Worm (Caenorhabditis elegans) whole organism, midembryonic: ENCODE measurements around the gene C08F11.10.

ENCODE experiments used
- T22C8.4 ChIP-seq: fragments of 200-800 bp; sonication (Bioruptor generic); IDR thresholded peaks from 2 replicates; pipeline ENCODE4 v1.3.6; 2022; ENCODE audit warnings: missing genetic modification characterization, missing compliant biosample characterization
- cog-1 ChIP-seq: sonication (generic microtip); optimal IDR thresholded peaks from 2 replicates; lab custom pipeline; 2016; ENCODE audit warnings: missing genetic modification characterization, missing compliant biosample characterization
- flt-1 ChIP-seq: fragments of 200-800 bp; sonication (Bioruptor generic); IDR thresholded peaks from 2 replicates; pipeline ENCODE4 v1.3.6; 2022; ENCODE audit warnings: missing genetic modification characterization, missing compliant biosample characterization
- klf-2 ChIP-seq: fragments of 200-800 bp; sonication (Bioruptor generic); conservative IDR thresholded peaks from 2 replicates; pipeline ENCODE4 v1.3.6; 2022; ENCODE audit warnings: missing genetic modification reagents, missing genetic modification characterization, missing compliant biosample characterization
- med-1 ChIP-seq: sonication (generic microtip); optimal IDR thresholded peaks from 2 replicates; lab custom pipeline; 2017; ENCODE audit warnings: missing genetic modification characterization, mild to moderate bottlenecking, missing compliant biosample characterization, antibody characterized with exemption, missing genetic modification reagents; ENCODE audit not compliant: insufficient read depth
- ref-1 ChIP-seq: fragments of 200-800 bp; sonication (Bioruptor generic); conservative IDR thresholded peaks from 2 replicates; pipeline ENCODE4 v1.3.6; 2022; ENCODE audit warnings: missing genetic modification reagents, missing genetic modification characterization, missing compliant biosample characterization
- tab-1 ChIP-seq: fragments of 200-800 bp; sonication (Bioruptor generic); IDR thresholded peaks from 2 replicates; pipeline ENCODE4 v1.3.6; 2022; ENCODE audit warnings: missing genetic modification characterization, missing compliant biosample characterization
- ztf-23 ChIP-seq: fragments of 200-800 bp; sonication (Bioruptor generic); IDR thresholded peaks from 2 replicates; pipeline ENCODE4 v1.3.6; 2022; ENCODE audit warnings: missing genetic modification reagents, missing genetic modification characterization, missing compliant biosample characterization
- ztf-29 ChIP-seq: fragments of 200-800 bp; sonication (Bioruptor generic); IDR thresholded peaks from 2 replicates; pipeline ENCODE4 v1.3.6; 2022; ENCODE audit warnings: missing genetic modification reagents, missing genetic modification characterization, missing compliant biosample characterization

Gene C08F11.10

ce11 chrIV:13649126-13649525, at the start of gene C08F11.10:
C08F11.10 (minus strand) TSS chrIV:13649226.
- TF ChIP-seq cog-1 (no peak), ref-1 (GFP tag; lab: Robert Waterston, UW) (no peak), med-1 (no peak), tab-1 (no peak), ztf-23 (no peak), flt-1 (GFP tag; lab: Robert Waterston, UW) (no peak), T22C8.4 (no peak), ztf-29 (GFP tag; lab: Robert Waterston, UW) (no peak), klf-2 (no peak)

DNA sequence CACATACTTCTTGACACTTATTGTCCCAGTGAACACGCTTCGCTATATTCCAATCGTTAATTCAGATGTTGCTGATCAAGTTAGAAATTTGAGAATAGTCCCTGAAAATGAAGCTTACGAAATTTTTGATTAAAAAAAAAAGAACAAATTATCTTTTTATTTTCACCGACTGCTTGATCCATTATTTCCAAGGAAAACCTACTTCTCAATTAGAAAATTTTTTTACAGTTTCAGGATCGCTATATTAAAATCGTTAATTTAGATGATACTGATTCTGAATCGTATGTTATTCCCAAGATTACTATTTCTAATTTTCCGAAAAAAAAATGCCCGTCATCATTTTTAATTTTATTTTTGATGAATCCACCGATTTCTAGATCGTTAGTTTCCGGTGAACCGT, 49.6 kb upstream of the C08F11.10 start, which contains the start of gene T23G4.127:
Gene T23G4.127, minus strand, starts transcription at position 101 of the 400 bp plus-strand sequence.
- TF ChIP-seq flt-1 (GFP tag; lab: Robert Waterston, UW) (no peak), ztf-29 (GFP tag; lab: Robert Waterston, UW) (no peak), tab-1 (no peak), ref-1 (GFP tag; lab: Robert Waterston, UW) (no peak), med-1 (no peak), ztf-23 (no peak)

DNA sequence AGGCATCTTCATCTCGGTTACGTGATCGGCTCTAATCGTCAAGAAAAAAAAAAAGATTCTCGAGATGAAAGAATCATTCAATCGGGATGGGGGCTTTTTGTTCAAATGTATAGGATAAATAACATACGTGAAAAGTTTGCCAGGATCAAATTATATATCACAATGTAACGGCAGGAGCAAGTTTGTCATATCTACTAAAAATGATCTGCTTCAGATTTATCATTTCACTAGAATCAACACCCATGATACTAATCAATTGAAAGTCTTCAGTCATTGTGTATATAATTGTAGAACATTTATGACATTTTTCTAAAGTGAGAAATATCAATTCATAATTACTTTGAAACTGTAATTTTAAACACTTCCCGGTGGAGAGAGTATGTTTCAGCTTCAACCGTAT, 47.9 kb upstream of the C08F11.10 start:
- TF ChIP-seq ztf-29 (GFP tag; lab: Robert Waterston, UW), result no peak
- TF ChIP-seq med-1, result no peak
- no peak for TF ChIP-seq ztf-23
- TF ChIP-seq T22C8.4, result no peak
- no peak for TF ChIP-seq tab-1
- TF ChIP-seq flt-1 (GFP tag; lab: Robert Waterston, UW), result no peak
- TF ChIP-seq ref-1 (GFP tag; lab: Robert Waterston, UW), result no peak
- TF ChIP-seq klf-2, result no peak

DNA sequence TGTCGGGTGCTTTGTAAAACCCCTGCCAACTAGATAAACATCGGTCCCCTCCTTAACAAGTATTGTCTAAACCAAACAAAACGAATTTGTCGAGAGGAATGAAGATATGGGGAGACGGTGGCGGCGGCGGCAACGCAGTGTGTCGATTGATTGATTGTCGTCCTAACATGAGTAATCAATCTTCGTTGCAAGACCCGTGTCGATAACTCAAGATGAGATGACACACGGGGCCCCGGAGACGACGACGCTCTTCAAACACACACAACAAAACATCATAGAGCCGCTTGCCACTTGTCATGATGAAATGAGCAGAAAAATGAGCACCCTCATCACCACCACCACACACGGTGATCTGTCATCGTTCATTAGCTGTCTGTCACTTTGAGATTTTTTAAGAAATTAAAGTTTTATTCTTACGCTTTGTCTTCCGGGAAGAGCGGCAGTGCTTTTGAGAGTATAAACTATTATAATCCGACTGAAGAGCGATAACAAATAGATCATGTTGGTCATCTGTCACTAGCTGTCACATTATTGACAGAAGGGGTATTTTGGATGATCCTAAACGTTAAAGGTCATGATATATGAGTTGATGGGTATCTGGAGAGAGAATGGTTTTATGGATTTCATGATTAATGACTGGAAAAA, 46.8 kb upstream of the C08F11.10 start:
- TF ChIP-seq klf-2 (no peak), ref-1 (GFP tag; lab: Robert Waterston, UW) (no peak), ztf-29 (GFP tag; lab: Robert Waterston, UW) (no peak), med-1 (no peak), tab-1 (no peak), T22C8.4 (no peak), cog-1 (no peak), flt-1 (GFP tag; lab: Robert Waterston, UW) (no peak), ztf-23 (no peak)

DNA sequence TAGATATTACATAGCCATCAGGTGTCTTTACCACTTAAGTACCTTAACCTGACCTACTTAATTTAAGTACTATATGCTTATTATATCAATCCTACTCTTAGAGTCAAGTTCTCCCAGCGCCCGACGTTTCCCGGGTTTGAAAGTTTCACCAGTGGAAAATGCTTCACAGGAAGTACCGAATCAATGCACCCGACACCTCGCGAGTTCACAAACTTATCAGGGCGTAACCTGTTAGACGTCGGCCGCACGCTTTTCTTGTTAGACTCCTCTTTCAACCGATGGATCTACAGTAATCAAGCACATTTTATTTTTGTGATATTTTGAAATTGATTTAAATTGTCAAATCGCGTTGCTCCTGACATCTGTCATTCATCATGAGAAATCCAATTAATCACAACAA, 46.3 kb upstream of the C08F11.10 start:
- TF ChIP-seq ztf-23 (no peak), T22C8.4 (no peak), tab-1 (no peak), klf-2 (no peak), ref-1 (GFP tag; lab: Robert Waterston, UW) (no peak), med-1 (no peak), ztf-29 (GFP tag; lab: Robert Waterston, UW) (no peak), flt-1 (GFP tag; lab: Robert Waterston, UW) (no peak), cog-1 (no peak)

- TF ChIP-seq flt-1 (GFP tag; lab: Robert Waterston, UW) (no peak), klf-2 (no peak), med-1 (no peak), ref-1 (GFP tag; lab: Robert Waterston, UW) (no peak), T22C8.4 (no peak), cog-1 (no peak), ztf-23 (no peak), ztf-29 (GFP tag; lab: Robert Waterston, UW) (no peak), tab-1 (no peak)
Observed at ce11 chrIV:13694600-13694999, 45.6 kb upstream of the C08F11.10 start.

ce11 chrIV:13693976-13694375, 45.0 kb upstream of the C08F11.10 start:
- no peak for TF ChIP-seq ztf-29 (GFP tag; lab: Robert Waterston, UW)
- no peak for TF ChIP-seq ref-1 (GFP tag; lab: Robert Waterston, UW)

ce11 chrIV:13692522-13692921, 43.5 kb upstream of the C08F11.10 start:
- TF ChIP-seq flt-1 (GFP tag; lab: Robert Waterston, UW), result no peak
- TF ChIP-seq cog-1, result no peak
- TF ChIP-seq tab-1, result no peak
- no peak for TF ChIP-seq med-1
- TF ChIP-seq ztf-23, result no peak
- no peak for TF ChIP-seq T22C8.4
- TF ChIP-seq klf-2, result no peak
- no peak for TF ChIP-seq ztf-29 (GFP tag; lab: Robert Waterston, UW)
- no peak for TF ChIP-seq ref-1 (GFP tag; lab: Robert Waterston, UW)

DNA sequence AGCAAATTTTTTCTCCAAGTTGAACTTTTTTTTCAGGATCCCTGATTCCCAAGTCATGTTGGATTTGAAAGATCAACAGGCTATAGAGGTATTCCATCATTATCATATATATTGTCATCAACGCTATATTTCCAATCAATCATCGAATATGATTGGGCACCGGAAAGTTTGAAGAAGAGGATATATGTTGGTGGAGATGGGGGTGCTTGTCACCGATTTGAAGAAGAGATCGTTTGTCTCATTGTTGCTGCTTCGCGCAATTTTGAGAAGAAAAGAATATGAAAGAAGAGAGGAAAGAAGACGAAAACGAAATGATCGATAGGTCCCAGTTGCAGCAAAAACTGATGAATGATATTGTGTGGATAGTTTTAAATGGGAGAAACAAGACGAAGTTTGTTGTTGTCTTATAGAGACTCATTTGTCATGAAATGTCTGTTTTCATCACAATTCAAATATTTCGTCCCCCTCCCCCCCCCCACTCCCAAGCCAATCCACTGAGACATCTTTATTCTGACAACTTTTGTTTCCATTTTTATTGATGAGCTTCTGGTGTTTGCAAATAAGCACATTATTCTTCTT, 40.4 kb upstream of the C08F11.10 start, which contains the start of gene T23G4.2:
Gene T23G4.2, minus strand, starts transcription at position 255 of the 579 bp plus-strand sequence.
- TF ChIP-seq ztf-29 (GFP tag; lab: Robert Waterston, UW) (no peak), cog-1 (no peak), flt-1 (GFP tag; lab: Robert Waterston, UW) (no peak), klf-2 (no peak), med-1 (no peak), tab-1 (no peak), ztf-23 (no peak), ref-1 (GFP tag; lab: Robert Waterston, UW) (no peak), T22C8.4 (no peak)

ce11 chrIV:13687631-13688030, 38.6 kb upstream of the C08F11.10 start:
- TF ChIP-seq ztf-23 (no peak), ref-1 (GFP tag; lab: Robert Waterston, UW) (no peak), flt-1 (GFP tag; lab: Robert Waterston, UW) (no peak), med-1 (no peak), ztf-29 (GFP tag; lab: Robert Waterston, UW) (no peak), cog-1 (no peak), klf-2 (no peak), tab-1 (no peak), T22C8.4 (no peak)

- no peak for TF ChIP-seq T22C8.4
- no peak for TF ChIP-seq flt-1 (GFP tag; lab: Robert Waterston, UW)
- TF ChIP-seq med-1, result no peak
- no peak for TF ChIP-seq ztf-23
- no peak for TF ChIP-seq klf-2
- TF ChIP-seq cog-1, result no peak
Observed at ce11 chrIV:13686965-13687425, 38.0 kb upstream of the C08F11.10 start, which contains the start of gene nyn-1. nyn-1 (minus strand) TSS chrIV:13687015.
